Fruit fly (Drosophila melanogaster) whole organism, embryonic: ENCODE results near the gene CG31294.

ENCODE experiments used
- Atf-2 ChIP-seq: fragments of 200-800 bp; sonication (Bioruptor generic); optimal IDR thresholded peaks from 2 replicates; lab custom pipeline; 2016; ENCODE audit warnings: missing biosample characterization, missing genetic modification characterization
- Bgb ChIP-seq: fragments of 200-800 bp; sonication (Bioruptor generic); IDR thresholded peaks from 2 replicates; pipeline ENCODE4 v1.3.6; 2022; ENCODE audit warnings: missing biosample characterization, missing genetic modification characterization; ENCODE audit not compliant: partially characterized antibody
- CG11456 ChIP-seq: fragments of 200-800 bp; sonication (Bioruptor generic); IDR thresholded peaks from 3 replicates; pipeline ENCODE4 v1.3.6; 2022; ENCODE audit warnings: missing biosample characterization, missing genetic modification characterization
- CG13424 ChIP-seq: fragments of 200-800 bp; sonication (Bioruptor generic); optimal IDR thresholded peaks from 2 replicates; lab custom pipeline; 2019; ENCODE audit warnings: missing biosample characterization, mild to moderate bottlenecking, missing genetic modification characterization, moderate library complexity
- CG15011 ChIP-seq: fragments of 200-800 bp; sonication (Bioruptor generic); optimal IDR thresholded peaks from 3 replicates; lab custom pipeline; 2018; ENCODE audit warnings: missing biosample characterization, mild to moderate bottlenecking, missing genetic modification characterization
- CG15514 ChIP-seq: fragments of 200-800 bp; sonication (Bioruptor generic); optimal IDR thresholded peaks from 3 replicates; lab custom pipeline; 2017; ENCODE audit warnings: missing biosample characterization, missing genetic modification characterization, mild to moderate bottlenecking, moderate library complexity, missing genetic modification reagents
- CG17612 ChIP-seq: fragments of 200-800 bp; sonication (Bioruptor generic); IDR thresholded peaks from 2 replicates; pipeline ENCODE4 v1.3.6; 2022; ENCODE audit warnings: missing biosample characterization, missing genetic modification characterization
- CG1792 ChIP-seq: fragments of 200-800 bp; sonication (Bioruptor generic); optimal IDR thresholded peaks from 2 replicates; lab custom pipeline; 2016; ENCODE audit warnings: missing biosample characterization, missing genetic modification characterization
- CG18619 ChIP-seq: fragments of 200-800 bp; sonication (Bioruptor generic); optimal IDR thresholded peaks from 3 replicates; lab custom pipeline; 2017; ENCODE audit warnings: missing biosample characterization, mild to moderate bottlenecking, missing genetic modification characterization
- CG2712 ChIP-seq: fragments of 200-800 bp; optimal IDR thresholded peaks from 3 replicates; lab custom pipeline; 2019; ENCODE audit warnings: missing biosample characterization, mild to moderate bottlenecking, missing genetic modification characterization, moderate library complexity
- CG31224 ChIP-seq: fragments of 200-800 bp; sonication (Bioruptor generic); IDR thresholded peaks from 2 replicates; pipeline ENCODE4 v1.3.6; 2022; ENCODE audit warnings: missing biosample characterization, missing genetic modification characterization
- CG33557 ChIP-seq: fragments of 200-800 bp; sonication (Bioruptor generic); optimal IDR thresholded peaks from 2 replicates; lab custom pipeline; 2019; ENCODE audit warnings: missing biosample characterization, mild to moderate bottlenecking, missing genetic modification characterization, moderate library complexity
- CG4282 ChIP-seq: fragments of 200-800 bp; sonication (Bioruptor generic); optimal IDR thresholded peaks from 2 replicates; lab custom pipeline; 2016; ENCODE audit warnings: missing biosample characterization, missing genetic modification characterization
- CG4707 ChIP-seq: fragments of 200-800 bp; sonication (Bioruptor generic); optimal IDR thresholded peaks from 2 replicates; lab custom pipeline; 2018; ENCODE audit warnings: missing biosample characterization, mild to moderate bottlenecking, missing genetic modification characterization, moderate library complexity
- CG5953 ChIP-seq: fragments of 200-800 bp; sonication (Bioruptor generic); IDR thresholded peaks from 2 replicates; pipeline ENCODE4 v1.3.6; 2022; ENCODE audit warnings: missing biosample characterization, missing genetic modification characterization
- CG6813 ChIP-seq: fragments of 200-800 bp; sonication (Bioruptor generic); optimal IDR thresholded peaks from 2 replicates; lab custom pipeline; 2017; ENCODE audit warnings: missing biosample characterization, missing genetic modification characterization, mild to moderate bottlenecking, moderate library complexity, missing genetic modification reagents
- CG9876 ChIP-seq: fragments of 200-800 bp; sonication (Bioruptor generic); optimal IDR thresholded peaks from 2 replicates; lab custom pipeline; 2016; ENCODE audit warnings: missing biosample characterization, missing genetic modification characterization
- D ChIP-seq, 2 experiments: fragments of 200-800 bp in 1 of 2; fragments of >200 bp in 1 of 2; sonication (Bioruptor generic) in 1 of 2; optimal IDR thresholded peaks; 2 replicates in 1 of 2; 3 replicates in 1 of 2; lab custom pipeline; 2017; ENCODE audit warnings: mild to moderate bottlenecking in 1 of 2, missing biosample characterization in 1 of 2, missing genetic modification characterization in 1 of 2, missing genetic modification reagents in 1 of 2
- Dref ChIP-seq: fragments of 200-800 bp; sonication (Bioruptor generic); IDR thresholded peaks from 2 replicates; pipeline ENCODE4 v1.3.6; 2022; ENCODE audit warnings: missing biosample characterization, missing genetic modification characterization
- Fer2 ChIP-seq: fragments of 200-800 bp; sonication (Bioruptor generic); optimal IDR thresholded peaks from 2 replicates; lab custom pipeline; 2018; ENCODE audit warnings: missing biosample characterization, mild to moderate bottlenecking, missing genetic modification characterization, moderate library complexity
- Myb ChIP-seq: fragments of 200-800 bp; sonication (Bioruptor generic); optimal IDR thresholded peaks from 2 replicates; lab custom pipeline; 2016; ENCODE audit warnings: missing biosample characterization, missing genetic modification characterization
- NFAT ChIP-seq: fragments of 200-800 bp; sonication (Bioruptor generic); IDR thresholded peaks from 2 replicates; pipeline ENCODE4 v1.3.6; 2022; ENCODE audit warnings: missing biosample characterization, missing genetic modification characterization
- Rfx ChIP-seq: fragments of 200-800 bp; sonication (Bioruptor generic); IDR thresholded peaks from 2 replicates; pipeline ENCODE4 v1.3.6; 2022; ENCODE audit warnings: missing biosample characterization, missing genetic modification characterization
- Ssrp ChIP-seq: fragments of 200-800 bp; sonication (Bioruptor generic); optimal IDR thresholded peaks from 2 replicates; lab custom pipeline; 2018; ENCODE audit warnings: missing biosample characterization, mild to moderate bottlenecking, missing genetic modification characterization, moderate library complexity
- TFAM ChIP-seq: fragments of 200-800 bp; sonication (Bioruptor generic); optimal IDR thresholded peaks from 2 replicates; lab custom pipeline; 2017; ENCODE audit warnings: missing biosample characterization, missing genetic modification characterization, inconsistent platforms
- Taf1 ChIP-seq: fragments of 200-800 bp; sonication (Bioruptor generic); IDR thresholded peaks from 2 replicates; pipeline ENCODE4 v1.3.6; 2022; ENCODE audit warnings: missing biosample characterization, missing genetic modification characterization
- amos ChIP-seq: fragments of 200-800 bp; sonication (Bioruptor generic); IDR thresholded peaks from 2 replicates; pipeline ENCODE4 v1.3.6; 2022; ENCODE audit warnings: missing biosample characterization, missing genetic modification characterization; ENCODE audit not compliant: partially characterized antibody
- ase ChIP-seq: fragments of 200-800 bp; sonication (Bioruptor generic); IDR thresholded peaks from 3 replicates; pipeline ENCODE4 v1.3.6; 2022; ENCODE audit warnings: missing biosample characterization, missing genetic modification characterization
- ato ChIP-seq: fragments of 200-800 bp; sonication (Bioruptor generic); IDR thresholded peaks from 2 replicates; pipeline ENCODE4 v1.3.6; 2022; ENCODE audit warnings: missing biosample characterization, missing genetic modification characterization; ENCODE audit not compliant: partially characterized antibody
- crp ChIP-seq, 2 experiments: fragments of 200-800 bp; sonication (Bioruptor generic); optimal IDR thresholded peaks; 2 replicates in 1 of 2; 3 replicates in 1 of 2; lab custom pipeline; 2017; ENCODE audit warnings: missing biosample characterization in 2 of 2, missing genetic modification characterization in 2 of 2, mild to moderate bottlenecking in 1 of 2, moderate library complexity in 1 of 2
- ems ChIP-seq: fragments of 200-800 bp; sonication (Bioruptor generic); optimal IDR thresholded peaks from 3 replicates; lab custom pipeline; 2016; ENCODE audit warnings: missing biosample characterization, missing genetic modification characterization
- fd102C ChIP-seq: fragments of 200-800 bp; sonication (Bioruptor generic); optimal IDR thresholded peaks from 2 replicates; lab custom pipeline; 2018; ENCODE audit warnings: missing biosample characterization, mild to moderate bottlenecking, missing genetic modification characterization, moderate library complexity
- gem ChIP-seq: fragments of 200-800 bp; sonication (Bioruptor generic); optimal IDR thresholded peaks from 2 replicates; lab custom pipeline; 2019; ENCODE audit warnings: missing biosample characterization, mild to moderate bottlenecking, missing genetic modification characterization, moderate library complexity
- kay ChIP-seq: fragments of 200-800 bp; sonication (Bioruptor generic); optimal IDR thresholded peaks from 2 replicates; lab custom pipeline; 2016; ENCODE audit warnings: missing biosample characterization, missing genetic modification characterization
- klu ChIP-seq: fragments of 200-800 bp; sonication (Bioruptor generic); IDR thresholded peaks from 2 replicates; pipeline ENCODE4 v1.3.6; 2022; ENCODE audit warnings: missing biosample characterization, missing genetic modification characterization
- lilli ChIP-seq: fragments of 200-800 bp; sonication (Bioruptor generic); optimal IDR thresholded peaks from 3 replicates; lab custom pipeline; 2016; ENCODE audit warnings: missing biosample characterization, missing genetic modification characterization
- lov ChIP-seq, 2 experiments: fragments of 200-800 bp in 1 of 2; fragments of >200 bp in 1 of 2; sonication (Bioruptor generic) in 1 of 2; IDR thresholded peaks in 1 of 2; optimal IDR thresholded peaks in 1 of 2; 2 replicates in 1 of 2; 3 replicates in 1 of 2; pipeline versions ENCODE4 v1.3.6 to Lab custom; 2017 to 2022; ENCODE audit warnings: missing biosample characterization in 1 of 2, missing genetic modification characterization in 1 of 2
- mirr ChIP-seq: fragments of 200-800 bp; sonication (Bioruptor generic); optimal IDR thresholded peaks from 3 replicates; lab custom pipeline; 2018; ENCODE audit warnings: missing biosample characterization, mild to moderate bottlenecking, missing genetic modification characterization
- nerfin-1 ChIP-seq: fragments of 200-800 bp; sonication (Bioruptor generic); optimal IDR thresholded peaks from 3 replicates; lab custom pipeline; 2019; ENCODE audit warnings: missing biosample characterization, mild to moderate bottlenecking, missing genetic modification characterization, moderate library complexity
- nerfin-2 ChIP-seq: fragments of 200-800 bp; sonication (Bioruptor generic); IDR thresholded peaks from 2 replicates; pipeline ENCODE4 v1.3.6; 2022; ENCODE audit warnings: missing biosample characterization, missing genetic modification characterization; ENCODE audit not compliant: partially characterized antibody
- schlank ChIP-seq: fragments of 200-800 bp; sonication (Bioruptor generic); optimal IDR thresholded peaks from 2 replicates; lab custom pipeline; 2018; ENCODE audit warnings: missing biosample characterization, mild to moderate bottlenecking, missing genetic modification characterization
- scrt ChIP-seq: fragments of 200-800 bp; sonication (Bioruptor generic); optimal IDR thresholded peaks from 2 replicates; lab custom pipeline; 2018; ENCODE audit warnings: missing biosample characterization, mild to moderate bottlenecking, missing genetic modification characterization, moderate library complexity
- sima ChIP-seq: fragments of 200-800 bp; sonication (Bioruptor generic); optimal IDR thresholded peaks from 2 replicates; lab custom pipeline; 2016; ENCODE audit warnings: missing biosample characterization, missing genetic modification characterization
- sisA ChIP-seq: fragments of 200-800 bp; sonication (Bioruptor generic); IDR thresholded peaks from 2 replicates; pipeline ENCODE4 v1.3.6; 2022; ENCODE audit warnings: missing biosample characterization, missing genetic modification characterization
- so ChIP-seq: fragments of 200-800 bp; sonication (Bioruptor generic); IDR thresholded peaks from 3 replicates; pipeline ENCODE4 v1.3.6; 2022; ENCODE audit warnings: missing biosample characterization, missing genetic modification characterization
- sqz ChIP-seq: fragments of 200-800 bp; sonication (Bioruptor generic); optimal IDR thresholded peaks from 3 replicates; lab custom pipeline; 2018; ENCODE audit warnings: missing biosample characterization, mild to moderate bottlenecking, missing genetic modification characterization
- tll ChIP-seq, 2 experiments: fragments of 200-800 bp in 1 of 2; fragments of >200 bp in 1 of 2; sonication (Bioruptor generic) in 1 of 2; optimal IDR thresholded peaks; 2 replicates each; lab custom pipeline; 2017 to 2019; ENCODE audit warnings: missing biosample characterization in 2 of 2, missing genetic modification characterization in 2 of 2, mild to moderate bottlenecking in 1 of 2, moderate library complexity in 1 of 2
- usp ChIP-seq: fragments of >200 bp; optimal IDR thresholded peaks from 2 replicates; lab custom pipeline; 2017; ENCODE audit warnings: missing biosample characterization, missing genetic modification characterization
- wor ChIP-seq: fragments of 200-800 bp; sonication (Bioruptor generic); IDR thresholded peaks from 2 replicates; pipeline ENCODE4 v1.3.6; 2022; ENCODE audit warnings: missing biosample characterization, missing genetic modification characterization

Gene CG31294

DNA sequence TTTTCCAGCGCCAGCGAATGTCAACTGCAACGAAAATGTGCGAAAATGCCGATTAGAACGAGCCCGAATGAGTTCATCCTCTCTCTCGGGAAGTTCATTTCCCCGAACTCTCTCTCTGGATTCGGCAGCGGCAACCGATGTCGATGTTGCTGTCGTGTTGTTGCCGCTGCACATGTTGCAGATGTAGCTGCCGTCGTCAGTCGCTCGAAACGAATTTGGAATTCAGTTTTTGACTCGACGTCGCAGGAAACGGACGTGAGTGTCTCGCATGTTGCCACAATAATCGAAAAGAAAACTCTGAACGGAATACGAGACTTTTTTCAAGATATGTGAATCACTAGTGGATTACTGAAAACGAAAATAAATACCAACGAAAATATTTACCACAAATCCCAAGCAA lies 50.4 kb downstream of the CG31294 start, which contains the start of gene pxb (continued):
- TF ChIP-seq schlank (tag; lab: Kevin White, UChicago) (no peak), kay (GFP tag; lab: Kevin White, UChicago) (peak; percentile 35), klu (no peak), Atf-2 (GFP tag; lab: Kevin White, UChicago) (peak; percentile 31), CG9876 (GFP tag; lab: Kevin White, UChicago) (no peak), CG1792 (no peak), sisA (GFP tag; lab: Robert Waterston, UW) (no peak), amos (GFP tag; lab: Robert Waterston, UW) (peak; percentile 39; the same call in 1 of the 2 replicates), ems (GFP tag; lab: Kevin White, UChicago) (no peak), CG4707 (GFP tag; lab: Kevin White, UChicago) (no peak), TFAM (GFP tag; lab: Kevin White, UChicago) (no peak), CG15011 (no peak), CG6813 (GFP tag; lab: Kevin White, UChicago) (no peak), CG33557 (GFP tag; lab: Kevin White, UChicago) (no peak), fd102C (GFP tag; lab: Kevin White, UChicago) (no peak), D (optimal IDR thresholded peaks at IDR 0.05; lab: Kevin White, UChicago) (no peak), D (GFP tag; optimal IDR thresholded peaks at IDR 0.05; lab: Kevin White, UChicago) (no peak), Myb (GFP tag; lab: Kevin White, UChicago) (no peak), Ssrp (tag; lab: Kevin White, UChicago) (no peak), CG11456 (no peak), sqz (peak; percentile 61), Rfx (GFP tag; lab: Robert Waterston, UW) (no peak; the same call in 1 of the 2 replicates), gem (tag; lab: Kevin White, UChicago) (no peak), ase (no peak), mirr (GFP tag; lab: Kevin White, UChicago) (no peak), tll (GFP tag; optimal IDR thresholded peaks at IDR 0.05; lab: Kevin White, UChicago) (peak in 1 of 2 experiments; percentile 55), lov (optimal IDR thresholded peaks at IDR 0.05; lab: Kevin White, UChicago) (no peak), lov (GFP tag; IDR thresholded peaks at IDR 0.05; lab: Robert Waterston, UW) (peak; percentile 45; the same call in 1 of the 3 replicates), CG15514 (GFP tag; lab: Kevin White, UChicago) (no peak), CG5953 (GFP tag; lab: Robert Waterston, UW) (no peak), ato (peak; percentile 43; the same call in 1 of the 2 replicates), nerfin-1 (tag; lab: Kevin White, UChicago) (peak; percentile 55), nerfin-2 (GFP tag; lab: Robert Waterston, UW) (peak; percentile 45; the same call in 1 of the 2 replicates), CG4282 (GFP tag; lab: Kevin White, UChicago) (no peak), lilli (GFP tag; lab: Kevin White, UChicago) (no peak), CG2712 (tag; lab: Kevin White, UChicago) (peak; percentile 37), Bgb (GFP tag; lab: Robert Waterston, UW) (peak; percentile 60), scrt (GFP tag; lab: Kevin White, UChicago) (peak; percentile 7), CG18619 (no peak), Fer2 (tag; lab: Kevin White, UChicago) (no peak), CG13424 (tag; lab: Kevin White, UChicago) (peak; percentile 3), crp (GFP tag; optimal IDR thresholded peaks at IDR 0.05; lab: Kevin White, UChicago) (no peak), usp (GFP tag; lab: Kevin White, UChicago) (no peak), so (GFP tag; lab: Robert Waterston, UW) (0 out of 3 replicates have a peak, but pooled peaks have one; percentile 37), Dref (no peak), NFAT (GFP tag; lab: Robert Waterston, UW) (no peak), Taf1 (GFP tag; lab: Robert Waterston, UW) (no peak), CG17612 (GFP tag; lab: Robert Waterston, UW) (no peak), sima (no peak), CG31224 (no peak), wor (GFP tag; lab: Robert Waterston, UW) (no peak)
